Fruit fly (Drosophila melanogaster): Measurements from ENCODE around the gene CG34429.

Gene CG34429

DNA sequence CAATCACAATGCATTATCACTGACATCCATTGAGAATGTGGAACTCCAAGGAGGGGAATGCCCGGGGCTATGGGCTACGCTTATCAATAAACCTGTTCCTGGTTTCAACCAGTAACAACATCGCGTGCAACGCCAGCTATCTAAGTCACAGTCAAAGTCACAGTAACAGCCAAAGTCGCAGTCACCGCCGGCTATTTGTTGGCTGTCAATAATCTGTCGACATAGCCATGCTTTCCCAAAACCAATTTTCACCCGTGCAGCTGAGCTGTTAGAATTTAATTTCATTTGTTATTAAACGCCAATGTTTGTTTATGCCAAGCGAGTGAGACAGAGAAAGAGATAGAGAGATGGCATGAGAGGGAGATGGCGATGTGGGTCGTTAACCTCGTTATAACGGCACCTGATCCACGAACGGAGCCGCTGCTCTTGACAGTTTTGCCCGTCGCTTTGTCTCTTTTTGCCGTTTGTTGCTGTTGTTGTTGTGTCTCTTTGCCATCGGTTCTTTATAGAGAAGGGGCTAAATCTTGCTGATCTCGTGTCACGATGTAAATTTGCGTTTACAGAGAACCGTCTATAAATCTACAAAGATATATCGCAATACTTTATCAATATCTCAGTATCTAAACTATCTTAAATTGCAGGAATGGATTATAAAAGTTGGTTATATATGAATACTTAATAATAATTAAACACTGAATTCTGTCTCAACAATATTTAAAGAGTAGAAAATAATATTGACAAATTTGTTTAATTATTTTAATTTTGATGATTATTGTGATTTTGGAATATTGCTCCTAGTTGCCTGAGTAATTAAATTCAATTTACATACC is 30.5 kb upstream of the CG34429 start (continued):
- no peak for TF ChIP-seq Eip93F (GFP tag; optimal IDR thresholded peaks at IDR 0.05)
- TF ChIP-seq Eip75B (GFP tag; optimal IDR thresholded peaks at IDR 0.05) = peak; percentile 6
- peak in 1 of 2 experiments; percentile 23 for TF ChIP-seq salr (GFP tag; optimal IDR thresholded peaks at IDR 0.05)
- no peak for TF ChIP-seq CG9139 (GFP tag; optimal IDR thresholded peaks at IDR 0.05)
- peak; percentile 18 for TF ChIP-seq lz (GFP tag; optimal IDR thresholded peaks at IDR 0.05)
- peak; percentile 66 for TF ChIP-seq esn (GFP tag; optimal IDR thresholded peaks at IDR 0.05)
- TF ChIP-seq topi (GFP tag; optimal IDR thresholded peaks at IDR 0.05) = peak; percentile 35
- TF ChIP-seq Eip78C (GFP tag) = peak; percentile 54

DNA sequence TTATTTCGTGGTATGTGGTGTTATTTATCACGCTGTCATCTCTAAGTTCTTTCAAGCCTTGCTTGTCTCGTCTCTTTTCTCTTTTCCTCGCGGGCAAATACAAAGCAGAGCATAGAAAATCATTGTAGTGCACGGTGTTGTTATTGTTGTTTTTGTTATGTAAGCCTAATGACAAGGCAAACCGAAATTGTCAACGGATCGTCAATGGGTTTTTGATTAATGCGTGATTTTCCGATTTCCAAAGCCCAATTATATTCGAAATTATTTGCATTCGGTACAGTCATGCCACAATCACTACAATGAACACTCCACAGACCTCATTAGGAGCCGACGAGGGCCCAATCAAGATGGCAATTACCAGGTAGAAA is 29.9 kb upstream of the CG34429 start:
- no peak for TF ChIP-seq spab (GFP tag; optimal IDR thresholded peaks at IDR 0.05)
- TF ChIP-seq CG10631 (GFP tag; optimal IDR thresholded peaks at IDR 0.05) = peak; percentile 11

DNA sequence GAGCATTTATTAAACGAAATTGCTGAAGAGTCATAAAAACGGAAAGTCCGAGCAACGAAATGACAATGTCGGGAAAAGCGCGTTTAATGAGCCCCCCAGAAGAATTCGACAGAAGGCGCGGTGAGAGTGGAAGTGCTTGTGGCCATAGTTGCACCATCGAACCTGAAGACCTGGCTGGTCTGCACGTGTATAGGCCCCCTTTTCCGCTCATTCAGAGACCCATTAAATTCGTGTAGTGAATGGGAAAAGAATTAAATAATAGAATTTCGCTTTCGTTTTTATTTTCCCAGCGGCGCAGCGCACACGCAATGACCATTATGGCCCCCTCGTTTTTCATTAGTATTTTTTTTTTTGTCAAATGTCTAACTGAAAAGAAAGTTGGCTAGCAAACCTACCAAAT is 29.5 kb upstream of the CG34429 start:
- no peak for TF ChIP-seq Ets21C (GFP tag; optimal IDR thresholded peaks at IDR 0.05)

DNA sequence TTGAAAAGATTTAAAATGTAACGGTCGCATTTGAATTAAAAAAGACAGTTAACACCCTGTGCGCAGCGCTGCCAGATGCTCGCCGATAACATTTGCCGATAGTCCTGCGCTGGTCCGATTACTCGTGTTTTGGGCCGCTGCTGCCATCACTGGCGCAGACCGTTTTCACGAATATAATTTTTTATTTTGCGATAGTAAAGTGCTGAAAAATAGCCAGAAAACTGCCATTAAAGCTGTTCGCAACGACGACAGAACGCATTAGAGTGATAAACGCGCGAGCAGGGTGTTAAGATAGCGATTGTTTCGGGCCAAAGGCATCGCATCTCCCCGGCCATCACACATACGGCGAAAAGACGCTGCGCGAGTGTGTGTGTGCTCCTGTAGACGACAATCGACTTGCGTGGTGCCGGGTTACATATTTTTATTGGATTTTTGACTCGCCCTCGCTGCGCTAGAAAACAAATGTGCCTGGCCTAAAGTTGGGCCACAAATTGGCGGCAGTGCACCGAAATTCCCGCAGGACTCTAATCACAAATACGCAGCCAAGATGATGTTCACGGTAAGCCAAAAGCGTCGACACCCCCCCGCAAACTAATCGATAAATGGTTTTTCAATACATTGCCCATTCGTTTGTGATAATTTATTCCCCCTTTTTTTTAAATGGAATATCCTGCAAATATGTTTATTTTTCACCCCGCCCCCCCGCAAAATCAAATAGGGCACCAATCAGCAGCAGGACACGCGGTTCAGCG is 26.0 kb upstream of the CG34429 start, which contains the start of gene Srrm1:
Gene Srrm1, plus strand, starts transcription at position 116 of the 752 bp plus-strand sequence.
- TF ChIP-seq Ets96B (tag; optimal IDR thresholded peaks at IDR 0.05) (no peak), Hr39 (GFP tag; optimal IDR thresholded peaks at IDR 0.05) (peak; percentile 10), Blimp-1 (GFP tag; optimal IDR thresholded peaks at IDR 0.05) (no peak), Sox15 (GFP tag; optimal IDR thresholded peaks at IDR 0.05) (no peak), Met (GFP tag; optimal IDR thresholded peaks at IDR 0.05) (peak; percentile 15), Ets21C (GFP tag; optimal IDR thresholded peaks at IDR 0.05) (no peak), CG15336 (GFP tag; IDR thresholded peaks at IDR 0.05) (0 out of 2 replicates have a peak, but pooled peaks have one; percentile 13), svp (GFP tag) (peak; percentile 69), CG4318 (GFP tag; optimal IDR thresholded peaks at IDR 0.05) (no peak), esn (GFP tag; optimal IDR thresholded peaks at IDR 0.05) (peak; percentile 40), topi (GFP tag; optimal IDR thresholded peaks at IDR 0.05) (peak; percentile 21), lz (GFP tag; optimal IDR thresholded peaks at IDR 0.05) (peak; percentile 49), Eip78C (GFP tag) (peak; percentile 2), CG6276 (GFP tag; optimal IDR thresholded peaks at IDR 0.05) (no peak), cyc (GFP tag; optimal IDR thresholded peaks at IDR 0.05) (peak; percentile 24), CG11762 (GFP tag; optimal IDR thresholded peaks at IDR 0.05; ENCODE audit: insufficient read depth) (no peak), ss (GFP tag; optimal IDR thresholded peaks at IDR 0.05) (peak in 1 of 2 experiments; percentile 8), CG3919 (GFP tag; optimal IDR thresholded peaks at IDR 0.05) (peak; percentile 6), CG31627 (GFP tag; optimal IDR thresholded peaks at IDR 0.05) (peak; percentile 40)

DNA sequence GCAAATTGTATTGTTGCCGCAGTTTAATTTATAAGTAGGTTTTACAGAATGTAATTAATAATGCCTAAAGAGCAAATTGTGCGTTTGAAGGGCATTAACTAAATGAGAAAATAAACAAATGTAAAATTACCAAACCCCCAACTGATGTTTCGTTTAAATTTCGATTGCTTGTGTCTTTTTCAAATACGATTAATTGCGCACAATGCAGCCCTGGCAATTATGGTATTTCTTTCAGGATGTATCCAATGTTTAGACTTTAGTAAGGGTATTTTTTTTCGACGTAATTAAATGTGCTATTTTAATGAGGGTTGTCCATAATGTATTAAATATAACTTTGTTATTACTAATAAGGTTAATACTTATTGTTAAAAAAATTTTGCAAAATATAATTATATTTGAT is 22.0 kb upstream of the CG34429 start:
- TF ChIP-seq Met (GFP tag; optimal IDR thresholded peaks at IDR 0.05) (no peak), fkh (GFP tag; optimal IDR thresholded peaks at IDR 0.05) (no peak), Eip93F (GFP tag; optimal IDR thresholded peaks at IDR 0.05) (no peak), CG8632 (GFP tag; optimal IDR thresholded peaks at IDR 0.05) (no peak), Sox102F (GFP tag; optimal IDR thresholded peaks at IDR 0.05) (no peak), Gug (GFP tag; IDR thresholded peaks at IDR 0.05) (no peak), OdsH (GFP tag; optimal IDR thresholded peaks at IDR 0.05) (no peak), CG10631 (GFP tag; optimal IDR thresholded peaks at IDR 0.05) (no peak), CG16779 (tag; optimal IDR thresholded peaks at IDR 0.05) (no peak), Hr4 (GFP tag; optimal IDR thresholded peaks at IDR 0.05) (no peak), CG1621 (tag; optimal IDR thresholded peaks at IDR 0.05) (no peak)

Measured in whole organism, prepupa.